Fruit fly (Drosophila melanogaster) whole organism, prepupa: ENCODE results near the gene CG12517.

Experiments
- Blimp-1 ChIP-seq: fragments of 200-800 bp; sonication (Bioruptor generic); optimal IDR thresholded peaks from 3 replicates; lab custom pipeline; 2017; ENCODE audit warnings: missing biosample characterization, missing genetic modification characterization, mild to moderate bottlenecking, moderate library complexity, missing genetic modification reagents
- CG10631 ChIP-seq: fragments of 200-800 bp; sonication (Bioruptor generic); optimal IDR thresholded peaks from 2 replicates; lab custom pipeline; 2016; ENCODE audit warnings: missing biosample characterization, missing genetic modification characterization
- CG10669 ChIP-seq: fragments of 200-800 bp; sonication (Bioruptor generic); optimal IDR thresholded peaks from 3 replicates; lab custom pipeline; 2018; ENCODE audit warnings: missing biosample characterization, mild to moderate bottlenecking, missing genetic modification characterization, moderate library complexity
- CG11294 ChIP-seq: fragments of 200-800 bp; sonication (Bioruptor generic); IDR thresholded peaks from 2 replicates; pipeline ENCODE4 v1.3.6; 2022; ENCODE audit warnings: missing biosample characterization, missing genetic modification characterization
- CG11762 ChIP-seq: fragments of 200-800 bp; sonication (Bioruptor generic); optimal IDR thresholded peaks from 3 replicates; lab custom pipeline; 2016; ENCODE audit warnings: missing biosample characterization, missing genetic modification characterization; ENCODE audit not compliant: insufficient read depth
- CG11902 ChIP-seq: fragments of 200-800 bp; sonication (Bioruptor generic); optimal IDR thresholded peaks from 3 replicates; lab custom pipeline; 2016; ENCODE audit warnings: missing biosample characterization, missing genetic modification characterization
- CG15336 ChIP-seq: fragments of 200-800 bp; sonication (Bioruptor generic); IDR thresholded peaks from 2 replicates; pipeline ENCODE4 v1.3.6; 2022; ENCODE audit warnings: missing biosample characterization, missing genetic modification characterization
- CG32006 ChIP-seq: fragments of 200-800 bp; sonication (Bioruptor generic); optimal IDR thresholded peaks from 3 replicates; lab custom pipeline; 2017; ENCODE audit warnings: missing biosample characterization, mild to moderate bottlenecking, missing genetic modification characterization
- CG34406 ChIP-seq: fragments of 200-800 bp; sonication (Bioruptor generic); optimal IDR thresholded peaks from 3 replicates; lab custom pipeline; 2016; ENCODE audit warnings: missing biosample characterization, missing genetic modification characterization
- CG4318 ChIP-seq: fragments of 200-800 bp; sonication (Bioruptor generic); optimal IDR thresholded peaks from 3 replicates; lab custom pipeline; 2017; ENCODE audit warnings: missing biosample characterization, mild to moderate bottlenecking, missing genetic modification characterization
- CG6276 ChIP-seq: fragments of 200-800 bp; sonication (Bioruptor generic); optimal IDR thresholded peaks from 2 replicates; lab custom pipeline; 2017; ENCODE audit warnings: missing biosample characterization, mild to moderate bottlenecking, missing genetic modification characterization
- CG6854 ChIP-seq: fragments of 200-800 bp; sonication (Bioruptor generic); optimal IDR thresholded peaks from 2 replicates; lab custom pipeline; 2017; ENCODE audit warnings: missing biosample characterization, mild to moderate bottlenecking, missing genetic modification characterization
- CG8319 ChIP-seq: fragments of 200-800 bp; sonication (Bioruptor generic); optimal IDR thresholded peaks from 3 replicates; lab custom pipeline; 2016; ENCODE audit warnings: missing biosample characterization, missing genetic modification characterization
- CG8632 ChIP-seq: fragments of 200-800 bp; sonication (Bioruptor generic); optimal IDR thresholded peaks from 3 replicates; lab custom pipeline; 2016; ENCODE audit warnings: missing biosample characterization, missing genetic modification characterization
- Eip75B ChIP-seq: fragments of 200-800 bp; sonication (Bioruptor generic); optimal IDR thresholded peaks from 3 replicates; lab custom pipeline; 2016; ENCODE audit warnings: missing biosample characterization, missing genetic modification characterization
- Eip93F ChIP-seq: fragments of 200-800 bp; sonication (Bioruptor generic); optimal IDR thresholded peaks from 2 replicates; lab custom pipeline; 2016; ENCODE audit warnings: missing biosample characterization, mild to moderate bottlenecking, missing genetic modification characterization
- Ets21C ChIP-seq: fragments of 200-800 bp; sonication (Bioruptor generic); optimal IDR thresholded peaks from 3 replicates; lab custom pipeline; 2016; ENCODE audit warnings: missing biosample characterization, missing genetic modification characterization
- Lpt ChIP-seq: fragments of 200-800 bp; sonication (Bioruptor generic); optimal IDR thresholded peaks from 3 replicates; lab custom pipeline; 2016; ENCODE audit warnings: missing biosample characterization, missing genetic modification characterization
- Met ChIP-seq: fragments of 200-800 bp; sonication (Bioruptor generic); optimal IDR thresholded peaks from 3 replicates; lab custom pipeline; 2016; ENCODE audit warnings: missing biosample characterization, missing genetic modification characterization
- OdsH ChIP-seq: fragments of 200-800 bp; sonication (Bioruptor generic); optimal IDR thresholded peaks from 3 replicates; lab custom pipeline; 2016; ENCODE audit warnings: missing biosample characterization, missing genetic modification characterization
- Sox14 ChIP-seq: fragments of 200-800 bp; sonication (Bioruptor generic); optimal IDR thresholded peaks from 3 replicates; lab custom pipeline; 2016; ENCODE audit warnings: missing biosample characterization, missing genetic modification characterization
- Sox15 ChIP-seq: fragments of 200-800 bp; sonication (Bioruptor generic); optimal IDR thresholded peaks from 3 replicates; lab custom pipeline; 2016; ENCODE audit warnings: missing biosample characterization, missing genetic modification characterization
- cyc ChIP-seq: fragments of 200-800 bp; sonication (Bioruptor generic); optimal IDR thresholded peaks from 3 replicates; lab custom pipeline; 2016; ENCODE audit warnings: missing biosample characterization, missing genetic modification characterization
- dac ChIP-seq: fragments of 200-800 bp; sonication (Bioruptor generic); optimal IDR thresholded peaks from 2 replicates; lab custom pipeline; 2017; ENCODE audit warnings: missing biosample characterization, mild to moderate bottlenecking, missing genetic modification characterization
- dsx ChIP-seq: fragments of 200-800 bp; optimal IDR thresholded peaks from 3 replicates; lab custom pipeline; 2019; ENCODE audit warnings: missing biosample characterization, mild to moderate bottlenecking, missing genetic modification characterization, moderate library complexity; ENCODE audit not compliant: poor library complexity, severe bottlenecking
- eg ChIP-seq: fragments of 200-800 bp; sonication (Bioruptor generic); IDR thresholded peaks from 3 replicates; pipeline ENCODE4 v1.3.6; 2022; ENCODE audit warnings: missing biosample characterization, missing genetic modification characterization
- fd59A ChIP-seq: fragments of 200-800 bp; sonication (Bioruptor generic); optimal IDR thresholded peaks from 2 replicates; lab custom pipeline; 2017; ENCODE audit warnings: missing biosample characterization, mild to moderate bottlenecking, missing genetic modification characterization, missing genetic modification reagents
- fkh ChIP-seq: fragments of 200-800 bp; sonication (Bioruptor generic); optimal IDR thresholded peaks from 3 replicates; lab custom pipeline; 2017; ENCODE audit warnings: missing biosample characterization, mild to moderate bottlenecking, missing genetic modification characterization, moderate library complexity
- lz ChIP-seq: fragments of 200-800 bp; sonication (Bioruptor generic); optimal IDR thresholded peaks from 3 replicates; lab custom pipeline; 2016; ENCODE audit warnings: missing biosample characterization, missing genetic modification characterization
- pdm3 ChIP-seq: fragments of 200-800 bp; sonication (Bioruptor generic); optimal IDR thresholded peaks from 3 replicates; lab custom pipeline; 2016; ENCODE audit warnings: missing biosample characterization, missing genetic modification characterization
- salr ChIP-seq, 2 experiments: fragments of 200-800 bp; sonication (Bioruptor generic); optimal IDR thresholded peaks; 3 replicates each; lab custom pipeline; 2016 to 2018; ENCODE audit warnings: missing biosample characterization in 2 of 2, missing genetic modification characterization in 2 of 2, mild to moderate bottlenecking in 1 of 2
- ss ChIP-seq, 2 experiments: fragments of 200-800 bp; sonication (Bioruptor generic); optimal IDR thresholded peaks; 2 replicates in 1 of 2; 3 replicates in 1 of 2; lab custom pipeline; 2017 to 2018; ENCODE audit warnings: mild to moderate bottlenecking in 2 of 2, missing biosample characterization in 2 of 2, missing genetic modification characterization in 2 of 2, moderate library complexity in 1 of 2
- svp ChIP-seq: fragments of 200-800 bp; sonication (Bioruptor generic); peaks from one replicate; lab custom pipeline; 2016; ENCODE audit warnings: missing biosample characterization, missing genetic modification characterization

The CG12517 gene

DNA sequence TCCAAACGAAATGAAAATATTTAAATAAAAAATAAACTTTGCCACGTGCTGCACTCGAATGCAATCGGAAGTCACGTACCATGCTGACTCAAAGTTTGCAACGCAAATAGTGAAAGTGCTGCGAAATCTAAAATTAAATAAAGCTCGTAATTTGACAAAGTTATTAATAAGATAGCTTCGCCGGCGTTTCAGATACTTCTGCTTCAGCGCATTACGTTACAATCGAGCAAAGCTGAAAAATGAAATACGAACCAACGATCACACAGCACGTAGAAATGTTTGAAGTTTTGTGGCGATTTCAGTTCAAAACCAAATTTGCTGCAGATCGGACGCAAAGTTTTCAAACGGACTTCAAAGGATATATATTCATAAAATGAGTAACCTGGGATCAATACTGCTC, at the start of gene CG12517:
CG12517 (plus strand) TSS at position 301 of the 400 bp plus-strand sequence.
- no peak for TF ChIP-seq CG10631
- no peak for TF ChIP-seq CG8319
- no peak for TF ChIP-seq dac
- no peak for TF ChIP-seq ss (GFP tag; optimal IDR thresholded peaks at IDR 0.05; lab: Kevin White, UChicago)
- TF ChIP-seq CG11902 (GFP tag; lab: Kevin White, UChicago), result no peak
- TF ChIP-seq CG15336, result no peak
- TF ChIP-seq dsx (GFP tag; lab: Kevin White, UChicago), result no peak

DNA sequence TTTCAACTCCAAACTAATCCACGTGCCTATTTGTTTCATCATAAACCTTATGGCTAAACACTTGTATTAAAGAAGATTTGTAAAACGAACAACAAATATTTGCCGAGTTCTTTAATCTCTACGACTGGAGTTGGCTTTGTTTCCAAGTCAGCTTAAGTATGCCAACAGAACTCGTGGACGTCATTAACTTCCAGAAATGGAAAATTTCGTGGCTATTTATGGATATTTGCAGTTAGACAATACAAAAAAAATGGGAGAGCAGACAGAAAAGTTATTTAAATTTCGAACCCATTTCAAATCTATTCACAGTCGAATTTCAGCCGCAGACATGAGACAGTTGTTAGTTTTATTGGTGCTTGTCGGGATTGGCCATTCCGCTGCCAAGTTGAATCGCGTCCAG, 49.6 kb upstream of the CG12517 start, which contains the start of gene CG17134:
CG17134 (plus strand) TSS at position 301 of the 400 bp plus-strand sequence.
- TF ChIP-seq Eip75B (GFP tag; lab: Kevin White, UChicago) (no peak), Lpt (no peak), CG34406 (GFP tag; lab: Kevin White, UChicago) (no peak), ss (GFP tag; optimal IDR thresholded peaks at IDR 0.05; lab: Kevin White, UChicago) (no peak), svp (GFP tag; lab: Kevin White, UChicago) (no peak), CG11294 (GFP tag; lab: Robert Waterston, UW) (no peak), CG6276 (GFP tag; lab: Kevin White, UChicago) (no peak), Sox15 (GFP tag; lab: Kevin White, UChicago) (no peak), CG11902 (GFP tag; lab: Kevin White, UChicago) (no peak), cyc (GFP tag; lab: Kevin White, UChicago) (no peak), Eip93F (GFP tag; lab: Kevin White, UChicago) (no peak), Ets21C (GFP tag; lab: Kevin White, UChicago) (no peak), Met (no peak), Blimp-1 (GFP tag; lab: Kevin White, UChicago) (no peak), CG4318 (GFP tag; lab: Kevin White, UChicago) (no peak), fd59A (GFP tag; lab: Kevin White, UChicago) (no peak), Sox14 (no peak)

dm6 chr2L:10822620-10823019, 47.3 kb upstream of the CG12517 start:
- TF ChIP-seq fd59A (GFP tag; lab: Kevin White, UChicago) (no peak), CG8632 (GFP tag; lab: Kevin White, UChicago) (no peak), fkh (peak; percentile 61), CG34406 (GFP tag; lab: Kevin White, UChicago) (no peak), salr (GFP tag; optimal IDR thresholded peaks at IDR 0.05; lab: Kevin White, UChicago) (no peak), eg (GFP tag; lab: Robert Waterston, UW) (no peak), lz (GFP tag; lab: Kevin White, UChicago) (no peak), CG6276 (GFP tag; lab: Kevin White, UChicago) (no peak)
- TF ChIP-seq, all 60 proteins: peak for 1

dm6 chr2L:10831590-10831989, 38.4 kb upstream of the CG12517 start:
- TF ChIP-seq CG4318 (GFP tag; lab: Kevin White, UChicago), result no peak
- TF ChIP-seq pdm3, result no peak
- no peak for TF ChIP-seq CG11762
- TF ChIP-seq OdsH (GFP tag; lab: Kevin White, UChicago), result no peak
- no peak for TF ChIP-seq fd59A (GFP tag; lab: Kevin White, UChicago)
- no peak for TF ChIP-seq CG10669

DNA sequence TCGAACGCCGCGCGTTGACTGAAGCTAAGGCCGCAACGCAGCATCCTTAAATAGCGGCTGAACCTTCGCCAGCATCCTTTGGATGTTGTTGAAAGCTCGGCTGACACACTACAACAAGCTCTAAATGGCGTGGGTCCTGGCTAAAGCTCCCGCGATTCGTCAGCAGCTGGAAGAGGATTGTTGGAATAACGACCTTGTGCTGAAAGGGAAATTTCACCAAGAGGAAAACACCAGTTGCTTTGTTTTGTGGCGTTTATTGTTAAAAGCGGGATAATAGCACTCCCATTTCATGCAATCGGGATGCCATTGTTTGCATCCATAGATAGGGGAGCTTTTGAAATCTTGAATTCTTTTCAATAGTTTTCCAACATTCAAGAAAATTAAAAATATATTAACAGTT, 32.5 kb upstream of the CG12517 start, which contains the start of gene Nos:
Nos (minus strand) TSS at position 21 of the 400 bp plus-strand sequence.
- TF ChIP-seq CG8632 (GFP tag; lab: Kevin White, UChicago) (no peak), CG32006 (GFP tag; lab: Kevin White, UChicago) (no peak), CG6854 (GFP tag; lab: Kevin White, UChicago) (no peak)
